Fruit fly (Drosophila melanogaster): ENCODE measurements around the gene CG15387.

Gene CG15387

DNA sequence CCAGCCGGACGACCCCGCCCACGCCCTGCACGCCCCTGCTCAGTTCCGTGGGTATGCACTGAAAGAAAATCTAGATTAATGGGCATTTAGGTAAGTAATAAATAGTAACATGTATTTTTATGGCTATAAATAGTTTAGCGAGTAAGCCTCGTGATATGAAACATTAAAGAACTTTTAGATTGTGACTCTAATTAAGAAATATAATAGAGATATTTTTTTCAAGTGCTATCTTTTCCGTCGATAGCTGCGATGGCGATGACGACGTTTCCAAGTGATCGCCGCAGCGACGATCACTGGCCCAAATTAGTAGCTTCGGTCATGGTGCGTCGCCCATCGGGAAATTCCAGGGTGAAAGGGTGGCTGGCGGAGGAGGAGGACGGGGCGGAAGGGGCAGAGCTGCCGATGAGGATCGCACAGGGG is 46.0 kb downstream of the CG15387 start (continued):
- TF ChIP-seq br (optimal IDR thresholded peaks at IDR 0.05) (no peak), Usf (GFP tag; optimal IDR thresholded peaks at IDR 0.05) (peak; percentile 47), jing (GFP tag; optimal IDR thresholded peaks at IDR 0.05) (peak; percentile 80), CG3163 (GFP tag; optimal IDR thresholded peaks at IDR 0.05) (peak; percentile 9), CG34376 (GFP tag; optimal IDR thresholded peaks at IDR 0.05) (no peak), fu2 (GFP tag; optimal IDR thresholded peaks at IDR 0.05) (no peak), Doc2 (GFP tag; IDR thresholded peaks at IDR 0.05) (0 out of 2 replicates have a peak, but pooled peaks have one; percentile 17), toy (GFP tag; IDR thresholded peaks at IDR 0.05) (peak; percentile 45), Spps (tag; optimal IDR thresholded peaks at IDR 0.05) (peak; percentile 91), CG3407 (GFP tag; optimal IDR thresholded peaks at IDR 0.05) (peak; percentile 84), Oli (tag; optimal IDR thresholded peaks at IDR 0.05) (peak; percentile 93), pzg (GFP tag; optimal IDR thresholded peaks at IDR 0.05) (no peak), eve (GFP tag; optimal IDR thresholded peaks at IDR 0.05) (no peak), Hmr (GFP tag; optimal IDR thresholded peaks at IDR 0.05) (peak; percentile 82), CG10209 (GFP tag; optimal IDR thresholded peaks at IDR 0.05) (peak; percentile 90), prd (optimal IDR thresholded peaks at IDR 0.05) (no peak), prd (GFP tag; IDR thresholded peaks at IDR 0.05) (peak; percentile 93), sug (tag; optimal IDR thresholded peaks at IDR 0.05) (peak; percentile 3), croc (GFP tag; conservative IDR thresholded peaks at IDR 0.05) (peak; percentile 88), aop (GFP tag; IDR thresholded peaks at IDR 0.05) (peak; percentile 93), gem (tag; optimal IDR thresholded peaks at IDR 0.05) (peak; percentile 96), ara (GFP tag; IDR thresholded peaks at IDR 0.05) (peak; percentile 94), CG17912 (GFP tag; optimal IDR thresholded peaks at IDR 0.05) (no peak), Elba2 (GFP tag; optimal IDR thresholded peaks at IDR 0.05) (peak; percentile 29), inv (GFP tag; IDR thresholded peaks at IDR 0.05; ENCODE audit: partially characterized antibody) (no peak), CG10267 (tag; optimal IDR thresholded peaks at IDR 0.05) (peak; percentile 89), CG31388 (GFP tag; optimal IDR thresholded peaks at IDR 0.05) (peak; percentile 70), C15 (GFP tag; IDR thresholded peaks at IDR 0.05) (0 out of 3 replicates have a peak, but pooled peaks have one; percentile 59), Hr51 (GFP tag; optimal IDR thresholded peaks at IDR 0.05) (peak; percentile 64 to 94), fru (optimal IDR thresholded peaks at IDR 0.05) (no peak), gcm (GFP tag; optimal IDR thresholded peaks at IDR 0.05) (peak; percentile 93), NfI (GFP tag; optimal IDR thresholded peaks at IDR 0.05) (peak; percentile 79), NC2α (GFP tag; optimal IDR thresholded peaks at IDR 0.05) (peak; percentile 50), CG12071 (GFP tag; optimal IDR thresholded peaks at IDR 0.05) (peak; percentile 88), CG3847 (GFP tag; IDR thresholded peaks at IDR 0.05) (peak; percentile 81), D19A (tag; optimal IDR thresholded peaks at IDR 0.05) (peak; percentile 89), tx (GFP tag; optimal IDR thresholded peaks at IDR 0.05) (peak; percentile 60), CG12155 (GFP tag; optimal IDR thresholded peaks at IDR 0.05) (peak; percentile 67), Chrac-16 (GFP tag; optimal IDR thresholded peaks at IDR 0.05) (peak; percentile 83), wor (GFP tag; IDR thresholded peaks at IDR 0.05) (peak; percentile 87), CG9817 (tag; optimal IDR thresholded peaks at IDR 0.05) (peak; percentile 81), CG8290 (GFP tag; optimal IDR thresholded peaks at IDR 0.05) (peak; percentile 73), CG8290 (tag; optimal IDR thresholded peaks at IDR 0.05) (peak; percentile 26 to 81), Hr39 (optimal IDR thresholded peaks at IDR 0.05) (no peak), run (tag; optimal IDR thresholded peaks at IDR 0.05) (peak; percentile 90), nmo (GFP tag; optimal IDR thresholded peaks at IDR 0.05) (peak; percentile 94), CG42726 (GFP tag; IDR thresholded peaks at IDR 0.05; ENCODE audit: partially characterized antibody) (no peak), chif (GFP tag; optimal IDR thresholded peaks at IDR 0.05) (peak; percentile 79 to 83), Kr (GFP tag; optimal IDR thresholded peaks at IDR 0.05) (no peak), ftz-f1 (GFP tag; optimal IDR thresholded peaks at IDR 0.05) (peak; percentile 10), CG10543 (GFP tag; optimal IDR thresholded peaks at IDR 0.05) (peak; percentile 10), kah (GFP tag; optimal IDR thresholded peaks at IDR 0.05) (peak; percentile 87)

All from whole organism, embryonic.